Fruit fly (Drosophila melanogaster) whole organism, embryonic: ENCODE measurements around the gene CG31445.

ENCODE experiments used
- Atf6 ChIP-seq: fragments of 200-800 bp; sonication (Bioruptor generic); IDR thresholded peaks from 2 replicates; pipeline ENCODE4 v1.3.6; 2022; ENCODE audit warnings: missing biosample characterization, missing genetic modification characterization
- BEAF-32 ChIP-seq: fragments of 200-800 bp; sonication (Bioruptor generic); optimal IDR thresholded peaks from 3 replicates; lab custom pipeline; 2017; ENCODE audit warnings: missing biosample characterization, missing genetic modification characterization, mild to moderate bottlenecking, moderate library complexity, missing genetic modification reagents
- Blimp-1 ChIP-seq: fragments of 200-800 bp; sonication (Bioruptor generic); optimal IDR thresholded peaks from 3 replicates; lab custom pipeline; 2018; ENCODE audit warnings: missing biosample characterization, missing genetic modification characterization, mild to moderate bottlenecking, moderate library complexity, missing genetic modification reagents
- BtbVII ChIP-seq: fragments of 200-800 bp; sonication (Bioruptor generic); optimal IDR thresholded peaks from 3 replicates; lab custom pipeline; 2017; ENCODE audit warnings: missing biosample characterization, mild to moderate bottlenecking, missing genetic modification characterization
- CG11504 ChIP-seq: fragments of 200-800 bp; sonication (Bioruptor generic); optimal IDR thresholded peaks from 3 replicates; lab custom pipeline; 2019; ENCODE audit warnings: missing biosample characterization, mild to moderate bottlenecking, missing genetic modification characterization, moderate library complexity
- CG11560 ChIP-seq: fragments of 200-800 bp; sonication (Bioruptor generic); IDR thresholded peaks from 3 replicates; pipeline ENCODE4 v1.3.6; 2022; ENCODE audit warnings: missing biosample characterization, missing genetic modification characterization
- CG13775 ChIP-seq: fragments of 200-800 bp; sonication (Bioruptor generic); optimal IDR thresholded peaks from 3 replicates; lab custom pipeline; 2017; ENCODE audit warnings: missing biosample characterization, mild to moderate bottlenecking, missing genetic modification characterization
- CG13894 ChIP-seq: fragments of 200-800 bp; sonication (Bioruptor generic); optimal IDR thresholded peaks from 3 replicates; lab custom pipeline; 2018; ENCODE audit warnings: missing biosample characterization, mild to moderate bottlenecking, missing genetic modification characterization, moderate library complexity
- CG14050 ChIP-seq: fragments of 200-800 bp; sonication (Bioruptor generic); IDR thresholded peaks from 3 replicates; pipeline ENCODE4 v1.3.6; 2022; ENCODE audit warnings: missing biosample characterization, missing genetic modification characterization
- CG16815 ChIP-seq: fragments of 200-800 bp; sonication (Bioruptor generic); optimal IDR thresholded peaks from 3 replicates; lab custom pipeline; 2017; ENCODE audit warnings: missing biosample characterization, mild to moderate bottlenecking, missing genetic modification characterization
- CG17385 ChIP-seq: fragments of 200-800 bp; sonication (Bioruptor generic); optimal IDR thresholded peaks from 3 replicates; lab custom pipeline; 2018; ENCODE audit warnings: missing biosample characterization, mild to moderate bottlenecking, missing genetic modification characterization
- CG17802 ChIP-seq: fragments of 200-800 bp; sonication (Bioruptor generic); optimal IDR thresholded peaks from 2 replicates; lab custom pipeline; 2018; ENCODE audit warnings: missing biosample characterization, mild to moderate bottlenecking, missing genetic modification characterization, moderate library complexity
- CG17829 ChIP-seq: fragments of 200-800 bp; optimal IDR thresholded peaks from 2 replicates; lab custom pipeline; 2019; ENCODE audit warnings: missing biosample characterization, mild to moderate bottlenecking, missing genetic modification characterization, moderate library complexity
- CG17912 ChIP-seq: fragments of 200-800 bp; sonication (Bioruptor generic); optimal IDR thresholded peaks from 2 replicates; lab custom pipeline; 2018; ENCODE audit warnings: missing biosample characterization, mild to moderate bottlenecking, missing genetic modification characterization
- CG18262 ChIP-seq: fragments of 200-800 bp; optimal IDR thresholded peaks from 3 replicates; lab custom pipeline; 2019; ENCODE audit warnings: missing biosample characterization, mild to moderate bottlenecking, missing genetic modification characterization, moderate library complexity
- CG2202 ChIP-seq: fragments of 200-800 bp; sonication (Bioruptor generic); optimal IDR thresholded peaks from 2 replicates; lab custom pipeline; 2018; ENCODE audit warnings: missing biosample characterization, mild to moderate bottlenecking, missing genetic modification characterization
- CG2712 ChIP-seq: fragments of 200-800 bp; optimal IDR thresholded peaks from 3 replicates; lab custom pipeline; 2019; ENCODE audit warnings: missing biosample characterization, mild to moderate bottlenecking, missing genetic modification characterization, moderate library complexity
- CG5953 ChIP-seq: fragments of 200-800 bp; sonication (Bioruptor generic); IDR thresholded peaks from 2 replicates; pipeline ENCODE4 v1.3.6; 2022; ENCODE audit warnings: missing biosample characterization, missing genetic modification characterization
- CG7839 ChIP-seq: fragments of 200-800 bp; sonication (Bioruptor generic); optimal IDR thresholded peaks from 3 replicates; lab custom pipeline; 2018; ENCODE audit warnings: missing biosample characterization, mild to moderate bottlenecking, missing genetic modification characterization, moderate library complexity
- CG8765 ChIP-seq: fragments of 200-800 bp; sonication (Bioruptor generic); IDR thresholded peaks from 2 replicates; pipeline ENCODE4 v1.3.6; 2022; ENCODE audit warnings: missing biosample characterization, missing genetic modification characterization
- CG9727 ChIP-seq: fragments of 200-800 bp; sonication (Bioruptor generic); optimal IDR thresholded peaks from 3 replicates; lab custom pipeline; 2017; ENCODE audit warnings: missing biosample characterization, mild to moderate bottlenecking, missing genetic modification characterization
- CoRest ChIP-seq: fragments of 200-800 bp; sonication (Bioruptor generic); optimal IDR thresholded peaks from 3 replicates; lab custom pipeline; 2018; ENCODE audit warnings: missing biosample characterization, mild to moderate bottlenecking, missing genetic modification characterization, moderate library complexity
- GATAe ChIP-seq: fragments of 200-800 bp; sonication (Bioruptor generic); conservative IDR thresholded peaks from 2 replicates; pipeline ENCODE4 v1.3.6; 2022; ENCODE audit warnings: missing biosample characterization, missing genetic modification characterization
- Hmx ChIP-seq: fragments of 200-800 bp; sonication (Bioruptor generic); optimal IDR thresholded peaks from 2 replicates; lab custom pipeline; 2016; ENCODE audit warnings: missing biosample characterization, missing genetic modification characterization
- Kr ChIP-seq: fragments of 200-800 bp; sonication (Bioruptor generic); optimal IDR thresholded peaks from 2 replicates; lab custom pipeline; 2017; ENCODE audit warnings: missing biosample characterization, mild to moderate bottlenecking, missing genetic modification characterization
- MBD-R2 ChIP-seq: fragments of 200-800 bp; sonication (Bioruptor generic); IDR thresholded peaks from 2 replicates; pipeline ENCODE4 v1.3.6; 2022; ENCODE audit warnings: missing biosample characterization, missing genetic modification characterization
- NFAT ChIP-seq: fragments of 200-800 bp; sonication (Bioruptor generic); IDR thresholded peaks from 2 replicates; pipeline ENCODE4 v1.3.6; 2022; ENCODE audit warnings: missing biosample characterization, missing genetic modification characterization
- Oli ChIP-seq: fragments of 200-800 bp; sonication (Bioruptor generic); optimal IDR thresholded peaks from 2 replicates; lab custom pipeline; 2018; ENCODE audit warnings: missing biosample characterization, mild to moderate bottlenecking, missing genetic modification characterization, moderate library complexity
- Optix ChIP-seq: fragments of 200-800 bp; sonication (Bioruptor generic); IDR thresholded peaks from 3 replicates; pipeline ENCODE4 v1.3.6; 2022; ENCODE audit warnings: missing biosample characterization, missing genetic modification characterization
- Ptx1 ChIP-seq: fragments of 200-800 bp; sonication (Bioruptor generic); IDR thresholded peaks from 2 replicates; pipeline ENCODE4 v1.3.6; 2022; ENCODE audit warnings: missing biosample characterization, missing genetic modification characterization
- Six4 ChIP-seq: fragments of 200-800 bp; sonication (Bioruptor generic); optimal IDR thresholded peaks from 2 replicates; lab custom pipeline; 2016; ENCODE audit warnings: missing biosample characterization, missing genetic modification characterization
- Stat92E ChIP-seq, 3 experiments: fragments of >200 bp in 2 of 3; fragments of 200-800 bp in 1 of 3; sonication (Bioruptor generic) in 1 of 3; optimal IDR thresholded peaks; 2 replicates each; lab custom pipeline; 2017 to 2019; ENCODE audit warnings: missing biosample characterization in 3 of 3, missing genetic modification characterization in 3 of 3, mild to moderate bottlenecking in 1 of 3, moderate library complexity in 1 of 3
- ara ChIP-seq: fragments of 200-800 bp; sonication (Bioruptor generic); IDR thresholded peaks from 2 replicates; pipeline ENCODE4 v1.3.6; 2022; ENCODE audit warnings: missing biosample characterization, missing genetic modification characterization
- bigmax ChIP-seq: fragments of 200-800 bp; sonication (Bioruptor generic); optimal IDR thresholded peaks from 2 replicates; lab custom pipeline; 2018; ENCODE audit warnings: missing biosample characterization, mild to moderate bottlenecking, missing genetic modification characterization
- br ChIP-seq: fragments of >200 bp; optimal IDR thresholded peaks from 2 replicates; lab custom pipeline; 2017
- bsh ChIP-seq, 2 experiments: fragments of 200-800 bp; sonication (Bioruptor generic); optimal IDR thresholded peaks; 2 replicates each; lab custom pipeline; 2017 to 2018; ENCODE audit warnings: mild to moderate bottlenecking in 2 of 2, missing biosample characterization in 2 of 2, missing genetic modification characterization in 2 of 2, moderate library complexity in 1 of 2
- chinmo ChIP-seq: fragments of 200-800 bp; sonication (Bioruptor generic); IDR thresholded peaks from 4 replicates; pipeline ENCODE4 v1.3.6; 2022; ENCODE audit warnings: missing biosample characterization, missing genetic modification characterization; ENCODE audit not compliant: partially characterized antibody
- chm ChIP-seq: fragments of 200-800 bp; sonication (Bioruptor generic); IDR thresholded peaks from 2 replicates; pipeline ENCODE4 v1.3.6; 2022; ENCODE audit warnings: missing biosample characterization, missing genetic modification characterization
- ci ChIP-seq: fragments of 200-800 bp; sonication (Bioruptor generic); IDR thresholded peaks from 3 replicates; pipeline ENCODE4 v1.3.6; 2022; ENCODE audit warnings: missing biosample characterization, missing genetic modification characterization
- dpn ChIP-seq, 2 experiments: fragments of 200-800 bp; sonication (Bioruptor generic); optimal IDR thresholded peaks; 3 replicates each; lab custom pipeline; 2016; ENCODE audit warnings: missing biosample characterization in 2 of 2, missing genetic modification characterization in 2 of 2
- dysf ChIP-seq: fragments of 200-800 bp; sonication (Bioruptor generic); IDR thresholded peaks from 3 replicates; pipeline ENCODE4 v1.3.6; 2022; ENCODE audit warnings: missing biosample characterization, missing genetic modification characterization
- ewg ChIP-seq: fragments of 200-800 bp; sonication (Bioruptor generic); optimal IDR thresholded peaks from 3 replicates; lab custom pipeline; 2017; ENCODE audit warnings: mild to moderate bottlenecking, missing biosample characterization, missing genetic modification reagents, missing genetic modification characterization
- jumu ChIP-seq: fragments of 200-800 bp; sonication (Bioruptor generic); optimal IDR thresholded peaks from 3 replicates; lab custom pipeline; 2016; ENCODE audit warnings: missing biosample characterization, missing genetic modification characterization
- mld ChIP-seq: fragments of 200-800 bp; sonication (Bioruptor generic); IDR thresholded peaks from 3 replicates; pipeline ENCODE4 v1.3.6; 2022; ENCODE audit warnings: missing biosample characterization, missing genetic modification characterization; ENCODE audit not compliant: partially characterized antibody
- nmo ChIP-seq: fragments of 200-800 bp; sonication (Bioruptor generic); optimal IDR thresholded peaks from 2 replicates; lab custom pipeline; 2018; ENCODE audit warnings: missing biosample characterization, mild to moderate bottlenecking, missing genetic modification characterization, moderate library complexity
- trem ChIP-seq: fragments of 200-800 bp; optimal IDR thresholded peaks from 3 replicates; lab custom pipeline; 2019; ENCODE audit warnings: missing biosample characterization, mild to moderate bottlenecking, missing genetic modification characterization, moderate library complexity
- tup ChIP-seq: fragments of 200-800 bp; sonication (Bioruptor generic); optimal IDR thresholded peaks from 2 replicates; lab custom pipeline; 2016; ENCODE audit warnings: missing biosample characterization, mild to moderate bottlenecking, missing genetic modification characterization, moderate library complexity
- unc-4 ChIP-seq: fragments of 200-800 bp; sonication (Bioruptor generic); IDR thresholded peaks from 2 replicates; pipeline ENCODE4 v1.3.6; 2022; ENCODE audit warnings: missing biosample characterization, missing genetic modification characterization; ENCODE audit not compliant: partially characterized antibody
- zf30C ChIP-seq: fragments of 200-800 bp; sonication (Bioruptor generic); optimal IDR thresholded peaks from 3 replicates; lab custom pipeline; 2018; ENCODE audit warnings: missing biosample characterization, mild to moderate bottlenecking, missing genetic modification characterization
- zfh1 ChIP-seq: fragments of 200-800 bp; sonication (Bioruptor generic); IDR thresholded peaks from 3 replicates; pipeline ENCODE4 v1.3.6; 2022; ENCODE audit warnings: missing biosample characterization, missing genetic modification characterization

The CG31445 gene

dm6 chr3R:29277009-29277408, 32.4 kb upstream of the CG31445 start (continued):
- TF ChIP-seq Ptx1 (GFP tag; lab: Robert Waterston, UW) (0 out of 2 replicates have a peak, but pooled peaks have one; percentile 7), CG17802 (tag; lab: Kevin White, UChicago) (no peak), MBD-R2 (GFP tag; lab: Robert Waterston, UW) (no peak), CoRest (peak; percentile 14), CG14050 (no peak), bigmax (GFP tag; lab: Kevin White, UChicago) (no peak), CG8765 (GFP tag; lab: Robert Waterston, UW) (peak; percentile 11; the same call in 1 of the 2 replicates), CG7839 (tag; lab: Kevin White, UChicago) (peak; percentile 34), trem (tag; lab: Kevin White, UChicago) (peak; percentile 9), CG13775 (GFP tag; lab: Kevin White, UChicago) (peak; percentile 3), ci (GFP tag; lab: Robert Waterston, UW) (0 out of 3 replicates have a peak, but pooled peaks have one; percentile 12), Blimp-1 (GFP tag; lab: Kevin White, UChicago) (peak; percentile 23), ewg (no peak), zfh1 (GFP tag; lab: Robert Waterston, UW) (0 out of 3 replicates have a peak, but pooled peaks have one; percentile 27), BEAF-32 (GFP tag; lab: Kevin White, UChicago) (no peak), Hmx (GFP tag; lab: Kevin White, UChicago) (no peak), Oli (tag; lab: Kevin White, UChicago) (peak; percentile 27), ara (GFP tag; lab: Robert Waterston, UW) (peak; percentile 56; the same call in 1 of the 2 replicates), CG11560 (tag; lab: Robert Waterston, UW) (no peak), zf30C (no peak), CG9727 (GFP tag; lab: Kevin White, UChicago) (peak; percentile 40), dpn (GFP tag; optimal IDR thresholded peaks at IDR 0.05; lab: Kevin White, UChicago) (no peak), CG5953 (GFP tag; lab: Robert Waterston, UW) (no peak), br (lab: Kevin White, UChicago) (no peak), CG2712 (tag; lab: Kevin White, UChicago) (peak; percentile 50), CG11504 (tag; lab: Kevin White, UChicago) (peak; percentile 22), Kr (peak; percentile 42), BtbVII (GFP tag; lab: Kevin White, UChicago) (no peak), CG16815 (peak; percentile 25), unc-4 (GFP tag; lab: Robert Waterston, UW) (no peak), CG17912 (GFP tag; lab: Kevin White, UChicago) (no peak), Six4 (GFP tag; lab: Kevin White, UChicago) (no peak), nmo (GFP tag; lab: Kevin White, UChicago) (peak; percentile 30), CG17385 (GFP tag; lab: Kevin White, UChicago) (no peak), Atf6 (GFP tag; lab: Robert Waterston, UW) (no peak), mld (GFP tag; lab: Robert Waterston, UW) (no peak), Stat92E (GFP tag; optimal IDR thresholded peaks at IDR 0.05; lab: Kevin White, UChicago) (no peak), bsh (GFP tag; optimal IDR thresholded peaks at IDR 0.05; lab: Kevin White, UChicago) (peak; percentile 67 to 69), chm (GFP tag; lab: Robert Waterston, UW) (no peak), tup (GFP tag; lab: Kevin White, UChicago) (no peak), dysf (GFP tag; lab: Robert Waterston, UW) (no peak), jumu (no peak), CG2202 (tag; lab: Kevin White, UChicago) (peak; percentile 37), GATAe (no peak), NFAT (GFP tag; lab: Robert Waterston, UW) (no peak), chinmo (GFP tag; lab: Robert Waterston, UW) (no peak), CG17829 (tag; lab: Kevin White, UChicago) (peak; percentile 51), CG13894 (tag; lab: Kevin White, UChicago) (no peak), CG18262 (tag; lab: Kevin White, UChicago) (peak; percentile 51), Optix (peak; percentile 11; the same call in 1 of the 3 replicates)
